Worm (Caenorhabditis elegans) whole organism, early embryonic: ENCODE data around the gene Y43F8B.22.

Source experiments
- ama-1 ChIP-seq: fragments of 150-350 bp; optimal IDR thresholded peaks from 2 replicates; lab custom pipeline; 2014
- ceh-13 ChIP-seq: fragments of 200-800 bp; sonication (Bioruptor generic); optimal IDR thresholded peaks from 2 replicates; lab custom pipeline; 2018; ENCODE audit warnings: mild to moderate bottlenecking, missing genetic modification characterization, missing compliant biosample characterization
- flt-1 ChIP-seq: fragments of 200-800 bp; sonication (Bioruptor generic); IDR thresholded peaks from 2 replicates; pipeline ENCODE4 v1.3.6; 2022; ENCODE audit warnings: missing genetic modification characterization, missing compliant biosample characterization
- hmbx-1 ChIP-seq: sonication (generic microtip); optimal IDR thresholded peaks from 2 replicates; lab custom pipeline; 2016; ENCODE audit warnings: mild to moderate bottlenecking, missing genetic modification characterization, missing compliant biosample characterization
- sea-1 ChIP-seq: fragments of 200-800 bp; sonication (Bioruptor generic); conservative IDR thresholded peaks from 2 replicates; pipeline ENCODE4 v1.3.6; 2022; ENCODE audit warnings: missing genetic modification characterization, missing compliant biosample characterization
- tbx-37 ChIP-seq: fragments of 200-800 bp; sonication (Bioruptor generic); conservative IDR thresholded peaks from 2 replicates; pipeline ENCODE4 v1.3.6; 2022; ENCODE audit warnings: missing genetic modification reagents, missing genetic modification characterization, missing compliant biosample characterization

- TF ChIP-seq tbx-37 (GFP tag; lab: Robert Waterston, UW) (no peak), ama-1 (no peak), hmbx-1 (tag; lab: Kevin White, UChicago) (no peak), flt-1 (GFP tag; lab: Robert Waterston, UW) (no peak), ceh-13 (GFP tag; lab: Kevin White, UChicago) (no peak), sea-1 (GFP tag; lab: Robert Waterston, UW) (no peak)
These were observed 28.3 kb downstream of the Y43F8B.22 start for ce11 chrV:19510925-19511324.
